Fruit fly (Drosophila melanogaster): Measurements from ENCODE around the gene Csl4.

- TF ChIP-seq psq (GFP tag; optimal IDR thresholded peaks at IDR 0.05) (no peak), CG8478 (optimal IDR thresholded peaks at IDR 0.05) (no peak)
Measured at dm6 chr2L:11155166-11155958, 32.0 kb upstream of the Csl4 start, which contains the start of gene CG6287.

All from whole organism, embryonic.